Fruit fly (Drosophila melanogaster): ENCODE data around the gene CG7806.

Gene CG7806

DNA sequence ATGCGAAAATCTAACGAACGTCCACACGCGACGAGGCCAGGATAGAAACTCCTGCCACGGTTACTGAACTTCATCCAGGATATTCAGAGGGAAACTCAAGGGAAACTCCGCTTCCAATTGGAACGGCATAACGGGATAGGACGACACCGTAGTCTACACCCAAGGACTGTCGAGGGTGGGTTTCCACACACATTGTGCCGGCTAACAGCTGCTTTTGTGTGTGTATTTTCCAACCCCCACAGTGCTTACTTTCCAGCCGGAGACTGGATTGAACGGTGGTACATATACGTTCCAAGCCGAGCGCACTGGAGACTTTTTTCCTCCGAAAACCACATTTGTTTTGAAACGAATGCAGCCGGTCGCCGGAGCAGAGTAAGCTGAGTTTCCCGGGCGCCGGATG, 14.1 kb upstream of the CG7806 start:
- no peak for TF ChIP-seq h (optimal IDR thresholded peaks at IDR 0.05)
- TF ChIP-seq ttk (optimal IDR thresholded peaks at IDR 0.05) = no peak
- no peak for TF ChIP-seq Sin3A (optimal IDR thresholded peaks at IDR 0.05)
- TF ChIP-seq insv (optimal IDR thresholded peaks at IDR 0.05) = no peak
- no peak for TF ChIP-seq Myc (optimal IDR thresholded peaks at IDR 0.05)
- no peak for TF ChIP-seq psq (optimal IDR thresholded peaks at IDR 0.05)

DNA sequence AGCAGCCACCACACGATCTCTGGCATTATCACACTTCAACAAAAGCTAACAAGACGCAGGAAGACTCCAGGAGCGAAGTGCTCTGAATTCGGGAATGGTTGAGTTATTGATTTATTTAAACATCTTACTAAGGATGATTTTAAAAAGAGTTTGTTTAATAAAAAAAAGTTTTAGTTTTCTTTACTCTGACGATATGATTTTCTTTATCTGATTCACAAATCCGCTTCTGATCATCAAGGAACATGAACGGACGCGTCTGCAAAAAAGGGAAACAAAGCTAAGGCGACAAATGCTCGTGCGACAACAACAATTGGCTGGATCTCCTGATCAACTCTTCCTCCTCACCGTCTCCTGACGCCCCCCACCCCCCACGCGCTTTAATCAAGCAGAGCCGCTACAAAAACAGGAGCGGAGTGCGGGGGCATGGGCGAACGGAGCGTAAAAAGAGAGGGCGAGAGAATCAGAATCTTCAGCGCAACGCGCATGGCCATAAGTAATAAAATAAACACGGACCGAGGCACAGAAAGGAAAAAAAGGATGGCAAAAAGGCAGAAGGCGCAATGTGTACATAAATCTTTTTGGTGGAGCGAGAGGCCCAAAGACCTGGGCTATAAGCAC, 11.9 kb upstream of the CG7806 start:
- TF ChIP-seq Sin3A (optimal IDR thresholded peaks at IDR 0.05) = no peak
- TF ChIP-seq insv (optimal IDR thresholded peaks at IDR 0.05) = no peak
- no peak for TF ChIP-seq psq (optimal IDR thresholded peaks at IDR 0.05)
- TF ChIP-seq Myc (optimal IDR thresholded peaks at IDR 0.05) = no peak
- TF ChIP-seq h (optimal IDR thresholded peaks at IDR 0.05) = no peak
- no peak for TF ChIP-seq ttk (optimal IDR thresholded peaks at IDR 0.05)

DNA sequence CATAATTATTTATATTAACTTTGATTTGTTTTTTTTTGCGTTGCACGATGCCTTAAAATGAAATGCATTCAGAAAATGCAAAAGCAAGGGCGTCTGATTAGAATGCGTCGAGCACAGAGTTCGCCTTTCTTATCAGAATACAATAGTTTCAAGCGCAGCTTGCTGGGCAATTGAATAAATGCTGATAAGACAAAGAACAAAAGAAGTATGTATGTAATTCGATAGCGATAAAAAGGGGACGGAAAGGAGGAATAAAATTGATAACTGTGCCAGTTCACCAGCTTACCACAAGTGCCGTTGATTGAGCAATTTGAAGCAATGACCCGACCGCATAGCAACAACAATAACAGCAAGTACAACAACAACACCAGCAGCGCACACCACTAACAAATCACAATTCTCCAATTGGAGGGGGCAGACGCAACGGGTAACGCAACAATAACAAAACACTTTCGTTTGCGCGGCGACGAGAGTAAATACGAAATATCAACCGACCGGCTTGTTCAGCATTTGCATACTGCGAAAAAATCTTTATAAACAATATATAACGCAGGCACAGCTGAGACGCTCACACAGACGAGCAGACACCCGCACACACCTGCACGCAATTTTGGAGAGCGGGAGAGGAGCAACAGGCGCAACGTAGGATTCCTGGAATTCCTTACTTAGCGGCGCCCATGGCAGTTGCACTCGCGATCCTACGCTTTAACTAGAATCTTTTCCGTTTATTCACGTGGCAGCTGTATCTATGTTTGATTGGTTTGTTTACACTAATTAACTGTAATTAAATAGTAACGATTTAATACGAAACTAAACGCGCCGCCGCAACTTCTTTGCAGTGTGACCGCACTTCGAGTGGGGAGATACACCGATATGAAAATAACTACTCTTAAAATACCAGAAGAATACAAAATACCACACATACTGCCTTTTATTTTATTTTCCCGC, 10.7 kb upstream of the CG7806 start, which contains the start of gene Btk:
Gene Btk (minus strand): TSS at position 860 of the 948 bp plus-strand sequence.
- TF ChIP-seq insv (optimal IDR thresholded peaks at IDR 0.05) (no peak), h (optimal IDR thresholded peaks at IDR 0.05) (no peak), psq (optimal IDR thresholded peaks at IDR 0.05) (no peak), ttk (optimal IDR thresholded peaks at IDR 0.05) (no peak), Myc (optimal IDR thresholded peaks at IDR 0.05) (no peak), Sin3A (optimal IDR thresholded peaks at IDR 0.05) (no peak)

DNA sequence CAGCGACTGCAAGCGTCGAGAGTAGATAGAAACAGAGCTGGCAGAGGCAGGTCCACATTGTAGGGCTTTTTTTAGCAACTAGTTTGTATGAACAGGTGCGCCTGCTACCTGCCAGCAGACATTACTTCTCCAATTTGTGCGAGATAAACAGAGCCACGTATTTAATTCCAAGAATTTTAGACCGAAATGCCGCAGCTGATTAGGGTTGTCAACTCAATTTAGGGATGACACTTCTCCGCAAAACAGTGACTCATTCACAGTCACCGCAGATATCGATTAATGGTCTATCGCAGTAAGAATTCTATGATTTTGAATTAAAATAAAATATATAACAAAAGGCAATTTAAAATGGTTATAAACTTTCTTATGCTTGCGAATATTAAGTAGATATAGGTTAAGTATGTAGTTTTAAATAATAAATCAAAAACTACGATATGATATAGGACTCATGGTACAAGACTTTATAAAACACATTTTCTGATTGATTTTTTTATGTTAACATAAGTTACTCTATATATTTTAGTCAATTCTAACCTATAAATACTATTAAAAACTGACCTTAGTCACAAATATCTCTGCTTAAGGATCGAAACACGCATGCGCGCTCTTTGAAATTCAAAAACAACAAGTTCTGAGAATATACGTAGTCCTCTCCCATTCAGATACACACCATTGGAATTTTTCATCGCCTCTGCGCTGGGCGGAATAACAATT, 8.3 kb upstream of the CG7806 start, which contains the start of the genes wol and Scgalpha:
Gene wol (minus strand): TSS at position 220 of the 714 bp plus-strand sequence.
Gene Scgalpha (plus strand): TSS at position 664 of the 714 bp plus-strand sequence.
- no peak for TF ChIP-seq psq (optimal IDR thresholded peaks at IDR 0.05)
- no peak for TF ChIP-seq h (optimal IDR thresholded peaks at IDR 0.05)
- TF ChIP-seq insv (optimal IDR thresholded peaks at IDR 0.05) = no peak
- no peak for TF ChIP-seq ttk (optimal IDR thresholded peaks at IDR 0.05)
- no peak for TF ChIP-seq Sin3A (optimal IDR thresholded peaks at IDR 0.05)
- no peak for TF ChIP-seq Myc (optimal IDR thresholded peaks at IDR 0.05)

DNA sequence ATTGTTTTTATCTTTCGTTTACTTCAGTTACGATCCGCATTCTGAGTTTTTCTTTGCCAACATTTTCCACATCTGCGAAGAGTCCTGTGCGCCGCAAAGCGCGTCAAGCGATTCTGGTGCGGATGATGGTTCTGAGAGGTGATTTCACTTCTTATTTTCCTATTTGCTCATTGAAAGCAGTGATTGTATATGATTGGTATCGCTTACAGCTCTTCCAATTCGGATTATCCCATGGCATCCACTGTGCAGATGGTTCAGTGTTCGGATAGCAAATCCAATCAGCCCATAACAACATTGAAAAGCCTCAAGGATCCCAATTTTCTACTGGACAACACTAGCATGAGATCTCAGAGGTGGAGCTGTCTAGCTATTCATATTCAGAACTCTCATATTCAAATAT, 6.6 kb upstream of the CG7806 start:
- no peak for TF ChIP-seq insv (optimal IDR thresholded peaks at IDR 0.05)
- TF ChIP-seq Sin3A (optimal IDR thresholded peaks at IDR 0.05) = no peak
- TF ChIP-seq h (optimal IDR thresholded peaks at IDR 0.05) = no peak
- no peak for TF ChIP-seq ttk (optimal IDR thresholded peaks at IDR 0.05)
- no peak for TF ChIP-seq psq (optimal IDR thresholded peaks at IDR 0.05)
- no peak for TF ChIP-seq Myc (optimal IDR thresholded peaks at IDR 0.05)

DNA sequence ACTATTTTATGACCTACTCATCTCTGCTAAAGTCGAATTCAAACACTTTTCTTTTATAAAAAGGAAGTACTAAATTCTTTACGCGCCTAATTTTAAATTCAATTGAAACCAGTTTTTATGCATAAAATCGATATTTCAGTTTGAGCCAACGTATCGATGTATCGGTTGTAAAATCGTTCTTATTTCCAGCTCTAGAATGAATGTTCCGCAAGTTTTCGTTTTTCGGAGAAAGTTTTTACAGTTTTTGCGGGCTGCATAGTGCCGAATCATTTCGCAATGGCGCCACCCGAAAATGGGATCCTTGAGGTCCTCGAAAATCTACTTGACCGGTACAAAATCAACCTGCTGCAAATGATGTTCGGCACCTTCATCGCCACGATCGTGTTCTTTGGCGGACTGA, 5.8 kb upstream of the CG7806 start, which contains the start of gene CG7840:
Gene CG7840 (plus strand): TSS at position 178 of the 400 bp plus-strand sequence.
- TF ChIP-seq ttk (optimal IDR thresholded peaks at IDR 0.05) (no peak), insv (optimal IDR thresholded peaks at IDR 0.05) (no peak), h (optimal IDR thresholded peaks at IDR 0.05) (no peak)

DNA sequence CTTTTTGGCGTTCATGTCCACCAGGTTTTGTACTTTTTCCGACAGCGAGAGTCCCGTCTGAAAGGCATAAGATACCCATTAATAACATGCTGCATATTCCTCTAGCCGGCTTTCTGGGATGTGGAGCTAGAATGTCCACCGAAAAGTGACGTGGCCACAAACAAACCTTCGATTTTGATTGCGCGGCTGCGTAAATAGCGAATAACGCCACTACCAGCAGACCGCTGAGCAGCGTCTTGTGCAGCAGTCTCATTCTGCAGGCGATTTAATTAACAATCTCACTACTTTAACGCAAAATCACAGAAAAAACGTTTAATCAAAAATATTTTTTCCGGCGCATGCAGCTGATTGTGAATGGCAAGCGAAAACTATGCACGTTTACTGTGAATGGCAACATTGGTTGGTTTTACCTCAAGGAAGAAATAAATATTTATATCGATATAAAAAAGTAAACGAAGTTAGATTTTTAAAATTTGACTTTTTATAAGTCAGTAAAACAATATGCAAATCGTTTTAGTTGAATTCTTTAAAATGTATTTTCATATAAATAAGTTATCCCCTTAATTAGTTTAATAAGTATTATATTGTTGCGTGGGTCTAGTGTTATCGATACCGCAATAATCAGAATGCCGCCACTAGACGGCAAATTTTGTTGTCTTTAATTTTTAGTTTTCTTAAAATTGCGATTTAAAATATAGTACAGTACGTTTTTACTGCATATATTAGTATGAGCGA, 3.2 kb upstream of the CG7806 start, which contains the start of the genes Ostgamma and Mettl14:
Gene Ostgamma (minus strand): TSS at position 376 of the 735 bp plus-strand sequence.
Gene Mettl14 (plus strand): TSS at position 611 of the 735 bp plus-strand sequence.
- TF ChIP-seq psq (optimal IDR thresholded peaks at IDR 0.05) (no peak), ttk (optimal IDR thresholded peaks at IDR 0.05) (no peak), h (optimal IDR thresholded peaks at IDR 0.05) (no peak), insv (optimal IDR thresholded peaks at IDR 0.05) (no peak), Sin3A (optimal IDR thresholded peaks at IDR 0.05) (no peak), Myc (optimal IDR thresholded peaks at IDR 0.05) (no peak)

DNA sequence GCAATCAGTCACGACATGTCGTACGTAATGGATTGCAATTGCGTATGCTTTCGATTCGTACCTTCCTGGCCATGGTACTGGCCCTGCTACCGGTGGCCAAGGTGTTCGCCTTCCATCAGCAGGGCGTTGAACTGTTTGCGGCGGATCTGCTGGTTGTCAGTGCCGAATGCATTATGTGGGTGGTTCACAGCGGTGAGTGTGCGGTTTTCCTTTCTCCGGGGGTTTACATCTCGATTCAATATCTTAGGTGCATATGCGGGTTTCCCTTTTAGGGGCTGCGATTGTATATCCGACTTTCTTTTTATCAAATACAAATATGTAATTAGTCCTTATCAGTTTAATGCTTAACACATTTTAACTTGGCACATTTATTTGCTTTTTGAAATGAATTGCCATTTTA, 542 bp downstream of the CG7806 start:
- TF ChIP-seq ttk (optimal IDR thresholded peaks at IDR 0.05) (no peak), psq (optimal IDR thresholded peaks at IDR 0.05) (no peak), Sin3A (optimal IDR thresholded peaks at IDR 0.05) (no peak), Myc (optimal IDR thresholded peaks at IDR 0.05) (no peak), insv (optimal IDR thresholded peaks at IDR 0.05) (no peak), h (optimal IDR thresholded peaks at IDR 0.05) (no peak)

DNA sequence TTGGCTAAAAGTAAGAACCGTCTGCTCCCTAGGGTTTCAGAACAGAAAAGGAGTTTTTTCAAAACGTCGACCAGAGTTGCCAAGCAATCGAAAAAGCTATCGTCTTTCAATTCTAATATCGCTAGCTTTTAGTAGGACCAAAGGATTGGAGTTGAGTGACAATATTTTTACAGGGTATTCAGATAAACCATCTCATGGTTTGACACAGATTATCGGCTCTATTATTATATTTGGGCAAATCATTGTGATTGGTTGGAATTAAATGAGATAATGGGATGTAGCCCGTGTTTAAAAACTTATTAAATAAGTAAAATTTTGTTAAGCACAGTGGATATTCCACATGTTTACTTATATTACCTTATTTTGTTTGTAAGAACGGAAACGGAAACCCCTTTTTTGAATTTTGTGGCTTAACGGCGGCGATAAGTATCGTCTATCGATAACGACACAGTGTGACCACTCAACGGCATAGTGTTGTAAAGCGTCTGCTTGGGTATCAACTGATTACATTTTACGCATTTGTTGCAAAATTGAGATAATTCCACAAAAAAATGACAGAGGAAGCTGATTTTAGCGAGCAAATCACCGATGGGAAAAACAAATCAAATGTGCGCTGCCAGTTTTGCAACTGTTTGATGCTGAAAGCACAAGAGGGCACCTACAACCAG, 8.8 kb downstream of the CG7806 start, which contains the start of the genes mtsh and strat:
Gene mtsh (minus strand): TSS at position 51 of the 668 bp plus-strand sequence.
Gene strat (plus strand): TSS at position 471 of the 668 bp plus-strand sequence.
- no peak for TF ChIP-seq insv (optimal IDR thresholded peaks at IDR 0.05)
- TF ChIP-seq psq (optimal IDR thresholded peaks at IDR 0.05) = no peak
- no peak for TF ChIP-seq Sin3A (optimal IDR thresholded peaks at IDR 0.05)
- no peak for TF ChIP-seq ttk (optimal IDR thresholded peaks at IDR 0.05)
- TF ChIP-seq Myc (optimal IDR thresholded peaks at IDR 0.05) = no peak
- no peak for TF ChIP-seq h (optimal IDR thresholded peaks at IDR 0.05)

DNA sequence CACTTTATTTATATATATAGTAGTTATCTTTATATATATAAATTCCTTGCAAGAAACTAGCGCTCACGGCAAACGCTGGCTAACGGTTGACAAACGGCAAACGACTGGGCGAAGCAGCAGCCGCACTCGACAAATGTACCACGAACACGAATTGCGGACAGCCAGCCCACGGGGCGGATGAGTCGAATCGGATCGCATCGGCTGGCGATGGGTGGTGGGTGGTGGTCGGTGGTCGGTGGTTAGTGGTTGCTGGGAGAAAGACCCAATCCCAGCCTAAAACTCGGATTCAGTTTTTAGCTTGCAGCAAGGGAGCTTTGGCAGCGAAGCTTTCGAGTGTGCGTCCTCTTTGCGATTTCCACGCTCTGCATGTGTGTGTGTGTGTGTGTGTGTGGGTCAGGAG, 14.0 kb downstream of the CG7806 start, which contains the start of gene CG7781:
Gene CG7781 (minus strand): TSS at position 260 of the 400 bp plus-strand sequence.
- TF ChIP-seq psq (optimal IDR thresholded peaks at IDR 0.05) (no peak), Myc (optimal IDR thresholded peaks at IDR 0.05) (no peak), ttk (optimal IDR thresholded peaks at IDR 0.05) (no peak), insv (optimal IDR thresholded peaks at IDR 0.05) (no peak), h (optimal IDR thresholded peaks at IDR 0.05) (no peak), Sin3A (optimal IDR thresholded peaks at IDR 0.05) (no peak)
